Fruit fly (Drosophila melanogaster) whole organism, embryonic: ENCODE results near the gene CG13601.

Experiments
- CG12299 ChIP-seq: fragments of 200-800 bp; sonication (Bioruptor generic); optimal IDR thresholded peaks from 2 replicates; lab custom pipeline; 2018; ENCODE audit warnings: missing biosample characterization, mild to moderate bottlenecking, missing genetic modification characterization
- CG13624 ChIP-seq: fragments of 200-800 bp; sonication (Bioruptor generic); optimal IDR thresholded peaks from 2 replicates; lab custom pipeline; 2016; ENCODE audit warnings: missing biosample characterization, missing genetic modification characterization
- CG14014 ChIP-seq: fragments of 200-800 bp; sonication (Bioruptor generic); IDR thresholded peaks from 2 replicates; pipeline ENCODE4 v1.3.6; 2022; ENCODE audit warnings: missing biosample characterization, missing genetic modification characterization
- CG15514 ChIP-seq: fragments of 200-800 bp; sonication (Bioruptor generic); optimal IDR thresholded peaks from 3 replicates; lab custom pipeline; 2017; ENCODE audit warnings: missing biosample characterization, missing genetic modification characterization, mild to moderate bottlenecking, moderate library complexity, missing genetic modification reagents
- CG16813 ChIP-seq: fragments of 200-800 bp; sonication (Bioruptor generic); IDR thresholded peaks from 3 replicates; pipeline ENCODE4 v1.3.6; 2022; ENCODE audit warnings: missing biosample characterization, missing genetic modification characterization; ENCODE audit not compliant: partially characterized antibody
- CG16863 ChIP-seq: fragments of 200-800 bp; sonication (Bioruptor generic); optimal IDR thresholded peaks from 3 replicates; lab custom pipeline; 2016; ENCODE audit warnings: missing biosample characterization, missing genetic modification characterization
- CG3065 ChIP-seq: fragments of 200-800 bp; sonication (Bioruptor generic); optimal IDR thresholded peaks from 2 replicates; lab custom pipeline; 2016; ENCODE audit warnings: missing biosample characterization, missing genetic modification characterization
- CG3163 ChIP-seq: fragments of 200-800 bp; sonication (Bioruptor generic); optimal IDR thresholded peaks from 3 replicates; lab custom pipeline; 2016; ENCODE audit warnings: missing biosample characterization, missing genetic modification characterization
- CG3847 ChIP-seq: fragments of 200-800 bp; sonication (Bioruptor generic); IDR thresholded peaks from 2 replicates; pipeline ENCODE4 v1.3.6; 2022; ENCODE audit warnings: missing biosample characterization, missing genetic modification characterization
- CG3995 ChIP-seq: fragments of 200-800 bp; sonication (Bioruptor generic); optimal IDR thresholded peaks from 3 replicates; lab custom pipeline; 2016; ENCODE audit warnings: missing biosample characterization, missing genetic modification characterization
- CG6791 ChIP-seq: fragments of 200-800 bp; sonication (Bioruptor generic); IDR thresholded peaks from 3 replicates; pipeline ENCODE4 v1.3.6; 2022; ENCODE audit warnings: missing biosample characterization, missing genetic modification characterization; ENCODE audit not compliant: partially characterized antibody
- CG8290 ChIP-seq, 3 experiments: fragments of 200-800 bp; sonication (Bioruptor generic); optimal IDR thresholded peaks; 2 replicates each; lab custom pipeline; 2016 to 2019; ENCODE audit warnings: missing biosample characterization in 3 of 3, missing genetic modification characterization in 3 of 3, mild to moderate bottlenecking in 2 of 3, moderate library complexity in 1 of 3
- CHES-1-like ChIP-seq: fragments of 200-800 bp; sonication (Bioruptor generic); optimal IDR thresholded peaks from 2 replicates; lab custom pipeline; 2016; ENCODE audit warnings: missing biosample characterization, missing genetic modification characterization
- D ChIP-seq, 2 experiments: fragments of 200-800 bp in 1 of 2; fragments of >200 bp in 1 of 2; sonication (Bioruptor generic) in 1 of 2; optimal IDR thresholded peaks; 2 replicates in 1 of 2; 3 replicates in 1 of 2; lab custom pipeline; 2017; ENCODE audit warnings: mild to moderate bottlenecking in 1 of 2, missing biosample characterization in 1 of 2, missing genetic modification characterization in 1 of 2, missing genetic modification reagents in 1 of 2
- Eip74EF ChIP-seq, 2 experiments: fragments of 200-800 bp in 1 of 2; fragments of >200 bp in 1 of 2; sonication (Bioruptor generic) in 1 of 2; optimal IDR thresholded peaks; 2 replicates each; lab custom pipeline; 2017 to 2019; ENCODE audit warnings: missing biosample characterization in 2 of 2, missing genetic modification characterization in 2 of 2, mild to moderate bottlenecking in 1 of 2, moderate library complexity in 1 of 2
- Elba2 ChIP-seq: fragments of 200-800 bp; sonication (Bioruptor generic); optimal IDR thresholded peaks from 3 replicates; lab custom pipeline; 2016; ENCODE audit warnings: missing biosample characterization, missing genetic modification characterization
- Gug ChIP-seq: fragments of 200-800 bp; sonication (Bioruptor generic); IDR thresholded peaks from 4 replicates; pipeline ENCODE4 v1.3.6; 2022; ENCODE audit warnings: missing biosample characterization, missing genetic modification characterization
- Hand ChIP-seq: fragments of 200-800 bp; sonication (Bioruptor generic); optimal IDR thresholded peaks from 2 replicates; lab custom pipeline; 2017; ENCODE audit warnings: mild to moderate bottlenecking, missing biosample characterization, missing genetic modification reagents, missing genetic modification characterization
- Mad ChIP-seq: fragments of 200-800 bp; sonication (Bioruptor generic); optimal IDR thresholded peaks from 2 replicates; lab custom pipeline; 2016; ENCODE audit warnings: missing biosample characterization, missing genetic modification characterization
- Myb ChIP-seq: fragments of 200-800 bp; sonication (Bioruptor generic); optimal IDR thresholded peaks from 2 replicates; lab custom pipeline; 2016; ENCODE audit warnings: missing biosample characterization, missing genetic modification characterization
- NC2β ChIP-seq: fragments of 200-800 bp; sonication (Bioruptor generic); optimal IDR thresholded peaks from 2 replicates; lab custom pipeline; 2016; ENCODE audit warnings: missing biosample characterization, missing genetic modification characterization
- Neu2 ChIP-seq: fragments of 200-800 bp; sonication (Bioruptor generic); optimal IDR thresholded peaks from 3 replicates; lab custom pipeline; 2016; ENCODE audit warnings: missing biosample characterization, missing genetic modification characterization, borderline replicate concordance
- Sry-δ ChIP-seq: fragments of 200-800 bp; sonication (Bioruptor generic); optimal IDR thresholded peaks from 2 replicates; lab custom pipeline; 2016; ENCODE audit warnings: missing biosample characterization, missing genetic modification characterization
- TFAM ChIP-seq: fragments of 200-800 bp; sonication (Bioruptor generic); optimal IDR thresholded peaks from 2 replicates; lab custom pipeline; 2017; ENCODE audit warnings: missing biosample characterization, missing genetic modification characterization, inconsistent platforms
- Trl ChIP-seq, 3 experiments: fragments of >200 bp in 2 of 3; fragments of 200-800 bp in 1 of 3; sonication (Bioruptor generic) in 1 of 3; optimal IDR thresholded peaks; 2 replicates in 1 of 3; 3 replicates in 2 of 3; lab custom pipeline; 2016 to 2017; ENCODE audit warnings: missing biosample characterization in 1 of 3, missing genetic modification characterization in 1 of 3
- bigmax ChIP-seq: fragments of 200-800 bp; sonication (Bioruptor generic); optimal IDR thresholded peaks from 2 replicates; lab custom pipeline; 2018; ENCODE audit warnings: missing biosample characterization, mild to moderate bottlenecking, missing genetic modification characterization
- chn ChIP-seq: fragments of 200-800 bp; sonication (Bioruptor generic); optimal IDR thresholded peaks from 2 replicates; lab custom pipeline; 2016; ENCODE audit warnings: missing biosample characterization, missing genetic modification characterization
- crol ChIP-seq: fragments of 200-800 bp; sonication (Bioruptor generic); IDR thresholded peaks from 2 replicates; pipeline ENCODE4 v1.3.6; 2022; ENCODE audit warnings: missing biosample characterization, missing genetic modification characterization
- dm ChIP-seq: fragments of 200-800 bp; sonication (Bioruptor generic); optimal IDR thresholded peaks from 3 replicates; lab custom pipeline; 2016; ENCODE audit warnings: missing biosample characterization, missing genetic modification characterization
- emc ChIP-seq: fragments of 200-800 bp; sonication (Bioruptor generic); optimal IDR thresholded peaks from 2 replicates; lab custom pipeline; 2016; ENCODE audit warnings: missing biosample characterization, missing genetic modification characterization
- fd96Cb ChIP-seq: fragments of 200-800 bp; sonication (Bioruptor generic); optimal IDR thresholded peaks from 2 replicates; lab custom pipeline; 2018; ENCODE audit warnings: missing biosample characterization, mild to moderate bottlenecking, missing genetic modification characterization, moderate library complexity
- gce ChIP-seq: fragments of 200-800 bp; sonication (Bioruptor generic); IDR thresholded peaks from 3 replicates; pipeline ENCODE4 v1.3.6; 2022; ENCODE audit warnings: missing biosample characterization, missing genetic modification characterization
- gfzf ChIP-seq: fragments of 200-800 bp; sonication (Bioruptor generic); optimal IDR thresholded peaks from 2 replicates; lab custom pipeline; 2016; ENCODE audit warnings: missing biosample characterization, mild to moderate bottlenecking, missing genetic modification characterization, moderate library complexity
- inv ChIP-seq: fragments of 200-800 bp; sonication (Bioruptor generic); IDR thresholded peaks from 2 replicates; pipeline ENCODE4 v1.3.6; 2022; ENCODE audit warnings: missing biosample characterization, missing genetic modification characterization; ENCODE audit not compliant: partially characterized antibody
- jing ChIP-seq: fragments of 200-800 bp; sonication (Bioruptor generic); optimal IDR thresholded peaks from 2 replicates; lab custom pipeline; 2018; ENCODE audit warnings: missing biosample characterization, mild to moderate bottlenecking, missing genetic modification characterization
- lbe ChIP-seq: fragments of 200-800 bp; sonication (Bioruptor generic); optimal IDR thresholded peaks from 2 replicates; lab custom pipeline; 2016; ENCODE audit warnings: missing biosample characterization, mild to moderate bottlenecking, missing genetic modification characterization
- lilli ChIP-seq: fragments of 200-800 bp; sonication (Bioruptor generic); optimal IDR thresholded peaks from 3 replicates; lab custom pipeline; 2016; ENCODE audit warnings: missing biosample characterization, missing genetic modification characterization
- lola ChIP-seq, 3 experiments: fragments of >200 bp in 2 of 3; fragments of 200-800 bp in 1 of 3; sonication (Bioruptor generic) in 1 of 3; optimal IDR thresholded peaks; 2 replicates each; lab custom pipeline; 2017 to 2019; ENCODE audit warnings: missing biosample characterization in 3 of 3, missing genetic modification characterization in 3 of 3, mild to moderate bottlenecking in 1 of 3, moderate library complexity in 1 of 3
- luna ChIP-seq: fragments of 200-800 bp; sonication (Bioruptor generic); optimal IDR thresholded peaks from 2 replicates; lab custom pipeline; 2016; ENCODE audit warnings: missing biosample characterization, missing genetic modification characterization
- nom ChIP-seq: fragments of 200-800 bp; sonication (Bioruptor generic); optimal IDR thresholded peaks from 2 replicates; lab custom pipeline; 2017; ENCODE audit warnings: missing biosample characterization, missing genetic modification characterization, mild to moderate bottlenecking, moderate library complexity, missing genetic modification reagents
- org-1 ChIP-seq: fragments of 200-800 bp; sonication (Bioruptor generic); optimal IDR thresholded peaks from 2 replicates; lab custom pipeline; 2017; ENCODE audit warnings: missing biosample characterization, missing genetic modification characterization
- psq ChIP-seq: fragments of 200-800 bp; sonication (Bioruptor generic); optimal IDR thresholded peaks from 2 replicates; lab custom pipeline; 2017; ENCODE audit warnings: missing biosample characterization, missing genetic modification characterization
- sqz ChIP-seq: fragments of 200-800 bp; sonication (Bioruptor generic); optimal IDR thresholded peaks from 3 replicates; lab custom pipeline; 2018; ENCODE audit warnings: missing biosample characterization, mild to moderate bottlenecking, missing genetic modification characterization
- stc ChIP-seq: fragments of 200-800 bp; sonication (Bioruptor generic); IDR thresholded peaks from 2 replicates; pipeline ENCODE4 v1.3.6; 2022; ENCODE audit warnings: missing biosample characterization, missing genetic modification characterization
- tna ChIP-seq: fragments of 200-800 bp; sonication (Bioruptor generic); IDR thresholded peaks from 2 replicates; pipeline ENCODE4 v1.3.6; 2022; ENCODE audit warnings: missing biosample characterization, missing genetic modification characterization; ENCODE audit not compliant: partially characterized antibody
- zen2 ChIP-seq: fragments of 200-800 bp; sonication (Bioruptor generic); IDR thresholded peaks from 3 replicates; pipeline ENCODE4 v1.3.6; 2022; ENCODE audit warnings: missing biosample characterization, missing genetic modification characterization; ENCODE audit not compliant: partially characterized antibody

The CG13601 gene

DNA sequence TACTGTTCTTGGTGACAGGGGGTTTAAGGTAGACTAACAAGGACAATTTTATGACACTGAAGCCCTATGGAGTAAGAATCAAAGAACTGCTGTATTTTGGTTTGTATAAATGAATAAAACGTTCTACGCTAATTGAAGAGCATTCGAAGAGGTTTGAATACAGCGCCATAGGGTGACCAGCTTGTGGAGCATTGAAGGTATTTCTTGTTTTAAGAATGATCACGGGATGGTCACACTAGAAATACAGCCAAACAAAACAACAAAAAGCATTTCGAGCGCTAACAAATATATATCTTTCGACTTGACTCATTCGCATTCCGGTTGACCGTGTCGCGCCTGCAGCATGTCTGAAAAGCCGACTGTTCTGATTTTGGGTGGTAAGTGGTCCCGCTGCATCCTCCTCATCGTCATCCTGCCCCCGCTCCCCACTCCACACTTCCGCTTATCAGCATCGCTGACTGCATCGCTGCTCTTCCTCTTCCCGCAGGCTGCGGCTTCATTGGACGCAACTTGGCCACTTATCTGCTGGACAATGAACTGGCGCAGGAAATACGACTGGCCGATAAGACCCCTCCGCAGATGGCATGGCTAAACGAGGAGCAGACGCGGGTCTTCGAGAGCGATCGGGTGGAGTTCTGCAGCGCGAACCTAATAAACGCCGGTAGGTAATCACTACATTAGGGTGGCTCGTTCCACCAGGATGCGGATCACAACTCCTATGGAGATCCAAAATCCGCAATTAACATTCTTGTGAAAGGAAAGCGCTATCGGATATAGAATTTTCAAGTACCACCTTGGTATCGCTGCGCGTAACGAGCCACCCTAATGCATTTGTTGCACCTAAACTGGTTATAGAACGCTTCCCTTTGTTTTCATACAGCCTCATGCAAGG, 6.5 kb upstream of the CG13601 start, which contains the start of gene CG5854 (continued):
- TF ChIP-seq chn (GFP tag; lab: Kevin White, UChicago) (peak; percentile 82), CG3847 (peak; percentile 94), CG3065 (peak; percentile 50), Trl (optimal IDR thresholded peaks at IDR 0.05; lab: Kevin White, UChicago) (no peak), Trl (GFP tag; optimal IDR thresholded peaks at IDR 0.05; lab: Kevin White, UChicago) (peak; percentile 76), lola (GFP tag; optimal IDR thresholded peaks at IDR 0.05; lab: Kevin White, UChicago) (peak in 1 of 3 experiments; percentile 79), nom (peak; percentile 95), Eip74EF (GFP tag; optimal IDR thresholded peaks at IDR 0.05; lab: Kevin White, UChicago) (peak in 1 of 2 experiments; percentile 53), D (optimal IDR thresholded peaks at IDR 0.05; lab: Kevin White, UChicago) (no peak), D (GFP tag; optimal IDR thresholded peaks at IDR 0.05; lab: Kevin White, UChicago) (peak; percentile 74), Sry-δ (GFP tag; lab: Kevin White, UChicago) (peak; percentile 48), CG16863 (GFP tag; lab: Kevin White, UChicago) (peak; percentile 86), fd96Cb (tag; lab: Kevin White, UChicago) (peak; percentile 69), Myb (GFP tag; lab: Kevin White, UChicago) (peak; percentile 33), lilli (GFP tag; lab: Kevin White, UChicago) (peak; percentile 77), sqz (GFP tag; lab: Kevin White, UChicago) (no peak), tna (GFP tag; lab: Robert Waterston, UW) (no peak), bigmax (peak; percentile 93), CG16813 (GFP tag; lab: Robert Waterston, UW) (peak; percentile 38; the same call in 1 of the 3 replicates), lbe (GFP tag; lab: Kevin White, UChicago) (peak; percentile 92), emc (GFP tag; lab: Kevin White, UChicago) (no peak), jing (no peak), luna (peak; percentile 50), TFAM (GFP tag; lab: Kevin White, UChicago) (no peak), Hand (GFP tag; lab: Kevin White, UChicago) (peak; percentile 49), zen2 (GFP tag; lab: Robert Waterston, UW) (no peak), crol (GFP tag; lab: Robert Waterston, UW) (peak; percentile 78), CG3995 (peak; percentile 42), Neu2 (GFP tag; lab: Kevin White, UChicago) (no peak), gfzf (peak; percentile 90), dm (GFP tag; lab: Kevin White, UChicago) (peak; percentile 4), org-1 (GFP tag; lab: Kevin White, UChicago) (peak; percentile 73), CG8290 (GFP tag; optimal IDR thresholded peaks at IDR 0.05; lab: Kevin White, UChicago) (no peak), CG8290 (tag; optimal IDR thresholded peaks at IDR 0.05; lab: Kevin White, UChicago) (peak in 1 of 2 experiments; percentile 90), Gug (peak; percentile 68; the same call in 2 of the 4 replicates), psq (peak; percentile 40), CHES-1-like (GFP tag; lab: Kevin White, UChicago) (peak; percentile 64), gce (peak; percentile 75), CG6791 (no peak), Elba2 (no peak), CG14014 (peak; percentile 66; the same call in 1 of the 2 replicates), inv (GFP tag; lab: Robert Waterston, UW) (no peak), NC2β (GFP tag; lab: Kevin White, UChicago) (peak; percentile 75), CG12299 (tag; lab: Kevin White, UChicago) (peak; percentile 27), CG3163 (GFP tag; lab: Kevin White, UChicago) (peak; percentile 23), CG13624 (GFP tag; lab: Kevin White, UChicago) (peak; percentile 28), stc (peak; percentile 82), CG15514 (GFP tag; lab: Kevin White, UChicago) (peak; percentile 68), Mad (GFP tag; lab: Kevin White, UChicago) (peak; percentile 68)
